Worm (Caenorhabditis elegans): ENCODE results near the gene vha-18.

ce11 chrV:8417271-8417670, 4.0 kb upstream of the vha-18 start:
- TF ChIP-seq sea-1 (GFP tag; conservative IDR thresholded peaks at IDR 0.05) (no peak), flt-1 (GFP tag; IDR thresholded peaks at IDR 0.05) (no peak), ceh-36 (tag; optimal IDR thresholded peaks at IDR 0.05) (no peak), pes-1 (GFP tag; IDR thresholded peaks at IDR 0.05) (no peak), F13C5.2 (tag; optimal IDR thresholded peaks at IDR 0.05) (no peak), ama-1 (optimal IDR thresholded peaks at IDR 0.05) (no peak), B0310.2 (tag; optimal IDR thresholded peaks at IDR 0.05) (no peak), hnd-1 (tag; optimal IDR thresholded peaks at IDR 0.05) (no peak), tbx-37 (GFP tag; conservative IDR thresholded peaks at IDR 0.05) (no peak)

All from whole organism, early embryonic.